Fruit fly (Drosophila melanogaster) whole organism, prepupa: ENCODE data around the gene mag.

Experiments used
- CG10631 ChIP-seq: fragments of 200-800 bp; sonication (Bioruptor generic); optimal IDR thresholded peaks from 2 replicates; lab custom pipeline; 2016; ENCODE audit warnings: missing biosample characterization, missing genetic modification characterization
- CG10669 ChIP-seq: fragments of 200-800 bp; sonication (Bioruptor generic); optimal IDR thresholded peaks from 3 replicates; lab custom pipeline; 2018; ENCODE audit warnings: missing biosample characterization, mild to moderate bottlenecking, missing genetic modification characterization, moderate library complexity
- CG11294 ChIP-seq: fragments of 200-800 bp; sonication (Bioruptor generic); IDR thresholded peaks from 2 replicates; pipeline ENCODE4 v1.3.6; 2022; ENCODE audit warnings: missing biosample characterization, missing genetic modification characterization
- CG11762 ChIP-seq: fragments of 200-800 bp; sonication (Bioruptor generic); optimal IDR thresholded peaks from 3 replicates; lab custom pipeline; 2016; ENCODE audit warnings: missing biosample characterization, missing genetic modification characterization; ENCODE audit not compliant: insufficient read depth
- CG11902 ChIP-seq: fragments of 200-800 bp; sonication (Bioruptor generic); optimal IDR thresholded peaks from 3 replicates; lab custom pipeline; 2016; ENCODE audit warnings: missing biosample characterization, missing genetic modification characterization
- CG15336 ChIP-seq: fragments of 200-800 bp; sonication (Bioruptor generic); IDR thresholded peaks from 2 replicates; pipeline ENCODE4 v1.3.6; 2022; ENCODE audit warnings: missing biosample characterization, missing genetic modification characterization
- CG16779 ChIP-seq: fragments of 200-800 bp; sonication (Bioruptor generic); optimal IDR thresholded peaks from 3 replicates; lab custom pipeline; 2017; ENCODE audit warnings: missing biosample characterization, mild to moderate bottlenecking, missing genetic modification characterization
- CG3032 ChIP-seq: fragments of 200-800 bp; optimal IDR thresholded peaks from 2 replicates; lab custom pipeline; 2019; ENCODE audit warnings: missing biosample characterization, mild to moderate bottlenecking, missing genetic modification characterization, moderate library complexity
- CG31627 ChIP-seq: fragments of 200-800 bp; sonication (Bioruptor generic); optimal IDR thresholded peaks from 3 replicates; lab custom pipeline; 2016; ENCODE audit warnings: missing biosample characterization, missing genetic modification characterization
- CG32006 ChIP-seq: fragments of 200-800 bp; sonication (Bioruptor generic); optimal IDR thresholded peaks from 3 replicates; lab custom pipeline; 2017; ENCODE audit warnings: missing biosample characterization, mild to moderate bottlenecking, missing genetic modification characterization
- CG34406 ChIP-seq: fragments of 200-800 bp; sonication (Bioruptor generic); optimal IDR thresholded peaks from 3 replicates; lab custom pipeline; 2016; ENCODE audit warnings: missing biosample characterization, missing genetic modification characterization
- CG3919 ChIP-seq: fragments of 200-800 bp; sonication (Bioruptor generic); optimal IDR thresholded peaks from 3 replicates; lab custom pipeline; 2016; ENCODE audit warnings: missing biosample characterization, missing genetic modification characterization
- CG4318 ChIP-seq: fragments of 200-800 bp; sonication (Bioruptor generic); optimal IDR thresholded peaks from 3 replicates; lab custom pipeline; 2017; ENCODE audit warnings: missing biosample characterization, mild to moderate bottlenecking, missing genetic modification characterization
- CG6163 ChIP-seq: fragments of 200-800 bp; sonication (Bioruptor generic); IDR thresholded peaks from 3 replicates; pipeline ENCODE4 v1.3.6; 2022; ENCODE audit warnings: missing biosample characterization, missing genetic modification characterization
- CG6808 ChIP-seq: fragments of 200-800 bp; sonication (Bioruptor generic); optimal IDR thresholded peaks from 3 replicates; lab custom pipeline; 2017; ENCODE audit warnings: missing biosample characterization, missing genetic modification characterization, mild to moderate bottlenecking, moderate library complexity, missing genetic modification reagents
- CG6854 ChIP-seq: fragments of 200-800 bp; sonication (Bioruptor generic); optimal IDR thresholded peaks from 2 replicates; lab custom pipeline; 2017; ENCODE audit warnings: missing biosample characterization, mild to moderate bottlenecking, missing genetic modification characterization
- CG8119 ChIP-seq: fragments of 200-800 bp; sonication (Bioruptor generic); IDR thresholded peaks from 3 replicates; pipeline ENCODE4 v1.3.6; 2022; ENCODE audit warnings: missing biosample characterization, missing genetic modification characterization
- CG8319 ChIP-seq: fragments of 200-800 bp; sonication (Bioruptor generic); optimal IDR thresholded peaks from 3 replicates; lab custom pipeline; 2016; ENCODE audit warnings: missing biosample characterization, missing genetic modification characterization
- CG8632 ChIP-seq: fragments of 200-800 bp; sonication (Bioruptor generic); optimal IDR thresholded peaks from 3 replicates; lab custom pipeline; 2016; ENCODE audit warnings: missing biosample characterization, missing genetic modification characterization
- CG9139 ChIP-seq: fragments of 200-800 bp; sonication (Bioruptor generic); optimal IDR thresholded peaks from 3 replicates; lab custom pipeline; 2017; ENCODE audit warnings: missing biosample characterization, mild to moderate bottlenecking, missing genetic modification characterization
- Eip78C ChIP-seq: fragments of 200-800 bp; sonication (Bioruptor generic); peaks from one replicate; lab custom pipeline; 2016; ENCODE audit warnings: missing biosample characterization, missing genetic modification characterization
- Ets96B ChIP-seq: fragments of 200-800 bp; optimal IDR thresholded peaks from 2 replicates; lab custom pipeline; 2019; ENCODE audit warnings: missing biosample characterization, mild to moderate bottlenecking, missing genetic modification characterization, moderate library complexity
- Gug ChIP-seq: fragments of 200-800 bp; sonication (Bioruptor generic); IDR thresholded peaks from 2 replicates; pipeline ENCODE4 v1.3.6; 2022; ENCODE audit warnings: missing biosample characterization, missing genetic modification characterization
- Hr38 ChIP-seq: sonication (Bioruptor generic); optimal IDR thresholded peaks from 2 replicates; lab custom pipeline; 2016; ENCODE audit warnings: missing biosample characterization, missing genetic modification characterization
- Lpt ChIP-seq: fragments of 200-800 bp; sonication (Bioruptor generic); optimal IDR thresholded peaks from 3 replicates; lab custom pipeline; 2016; ENCODE audit warnings: missing biosample characterization, missing genetic modification characterization
- OdsH ChIP-seq: fragments of 200-800 bp; sonication (Bioruptor generic); optimal IDR thresholded peaks from 3 replicates; lab custom pipeline; 2016; ENCODE audit warnings: missing biosample characterization, missing genetic modification characterization
- Smox ChIP-seq: fragments of 200-800 bp; sonication (Bioruptor generic); optimal IDR thresholded peaks from 3 replicates; lab custom pipeline; 2016; ENCODE audit warnings: missing biosample characterization, missing genetic modification characterization
- Sox102F ChIP-seq: fragments of 200-800 bp; sonication (Bioruptor generic); optimal IDR thresholded peaks from 2 replicates; lab custom pipeline; 2016; ENCODE audit warnings: missing biosample characterization, mild to moderate bottlenecking, missing genetic modification characterization
- Sox14 ChIP-seq: fragments of 200-800 bp; sonication (Bioruptor generic); optimal IDR thresholded peaks from 3 replicates; lab custom pipeline; 2016; ENCODE audit warnings: missing biosample characterization, missing genetic modification characterization
- Sox15 ChIP-seq: fragments of 200-800 bp; sonication (Bioruptor generic); optimal IDR thresholded peaks from 3 replicates; lab custom pipeline; 2016; ENCODE audit warnings: missing biosample characterization, missing genetic modification characterization
- achi ChIP-seq: fragments of 200-800 bp; sonication (Bioruptor generic); optimal IDR thresholded peaks from 3 replicates; lab custom pipeline; 2016; ENCODE audit warnings: missing biosample characterization, missing genetic modification characterization
- acj6 ChIP-seq: fragments of 200-800 bp; sonication (Bioruptor generic); optimal IDR thresholded peaks from 3 replicates; lab custom pipeline; 2016; ENCODE audit warnings: missing biosample characterization, missing genetic modification characterization
- cyc ChIP-seq: fragments of 200-800 bp; sonication (Bioruptor generic); optimal IDR thresholded peaks from 3 replicates; lab custom pipeline; 2016; ENCODE audit warnings: missing biosample characterization, missing genetic modification characterization
- dac ChIP-seq: fragments of 200-800 bp; sonication (Bioruptor generic); optimal IDR thresholded peaks from 2 replicates; lab custom pipeline; 2017; ENCODE audit warnings: missing biosample characterization, mild to moderate bottlenecking, missing genetic modification characterization
- eg ChIP-seq: fragments of 200-800 bp; sonication (Bioruptor generic); IDR thresholded peaks from 3 replicates; pipeline ENCODE4 v1.3.6; 2022; ENCODE audit warnings: missing biosample characterization, missing genetic modification characterization
- esn ChIP-seq: fragments of 200-800 bp; sonication (Bioruptor generic); optimal IDR thresholded peaks from 2 replicates; lab custom pipeline; 2016; ENCODE audit warnings: missing biosample characterization, mild to moderate bottlenecking, missing genetic modification characterization, moderate library complexity
- fd59A ChIP-seq: fragments of 200-800 bp; sonication (Bioruptor generic); optimal IDR thresholded peaks from 2 replicates; lab custom pipeline; 2017; ENCODE audit warnings: missing biosample characterization, mild to moderate bottlenecking, missing genetic modification characterization, missing genetic modification reagents
- fd85E ChIP-seq: fragments of 200-800 bp; sonication (Bioruptor generic); optimal IDR thresholded peaks from 3 replicates; lab custom pipeline; 2016; ENCODE audit warnings: missing biosample characterization, missing genetic modification characterization
- fkh ChIP-seq: fragments of 200-800 bp; sonication (Bioruptor generic); optimal IDR thresholded peaks from 3 replicates; lab custom pipeline; 2017; ENCODE audit warnings: missing biosample characterization, mild to moderate bottlenecking, missing genetic modification characterization, moderate library complexity
- lz ChIP-seq: fragments of 200-800 bp; sonication (Bioruptor generic); optimal IDR thresholded peaks from 3 replicates; lab custom pipeline; 2016; ENCODE audit warnings: missing biosample characterization, missing genetic modification characterization
- net ChIP-seq: fragments of 200-800 bp; sonication (Bioruptor generic); optimal IDR thresholded peaks from 3 replicates; lab custom pipeline; 2016; ENCODE audit warnings: missing biosample characterization, missing genetic modification characterization
- pdm3 ChIP-seq: fragments of 200-800 bp; sonication (Bioruptor generic); optimal IDR thresholded peaks from 3 replicates; lab custom pipeline; 2016; ENCODE audit warnings: missing biosample characterization, missing genetic modification characterization
- spab ChIP-seq: fragments of 200-800 bp; sonication (Bioruptor generic); optimal IDR thresholded peaks from 2 replicates; lab custom pipeline; 2017; ENCODE audit warnings: missing biosample characterization, mild to moderate bottlenecking, missing genetic modification characterization, missing genetic modification reagents
- topi ChIP-seq: fragments of 200-800 bp; sonication (Bioruptor generic); optimal IDR thresholded peaks from 3 replicates; lab custom pipeline; 2016; ENCODE audit warnings: missing biosample characterization, missing genetic modification characterization
- vri ChIP-seq: fragments of 200-800 bp; sonication (Bioruptor generic); optimal IDR thresholded peaks from 3 replicates; lab custom pipeline; 2016; ENCODE audit warnings: missing biosample characterization, mild to moderate bottlenecking, missing genetic modification characterization

The mag gene

dm6 chr3L:20439772-20440171, 20.7 kb upstream of the mag start, which contains the start of gene Hpd:
Gene Hpd, minus strand, starts transcription at chr3L:20439872.
- TF ChIP-seq Sox15 (GFP tag; lab: Kevin White, UChicago), result no peak
- TF ChIP-seq achi, result no peak
- no peak for TF ChIP-seq fd85E
- no peak for TF ChIP-seq CG8319 (GFP tag; lab: Kevin White, UChicago)
- TF ChIP-seq CG3919 (GFP tag; lab: Kevin White, UChicago), result no peak
- TF ChIP-seq CG32006 (GFP tag; lab: Kevin White, UChicago), result no peak
- TF ChIP-seq CG31627 (GFP tag; lab: Kevin White, UChicago), result no peak
- TF ChIP-seq Ets96B, result no peak
- TF ChIP-seq pdm3, result no peak
- TF ChIP-seq Smox (GFP tag; lab: Kevin White, UChicago), result no peak
- no peak for TF ChIP-seq CG8632 (GFP tag; lab: Kevin White, UChicago)
- TF ChIP-seq CG4318 (GFP tag; lab: Kevin White, UChicago), result no peak
- no peak for TF ChIP-seq Hr38 (GFP tag; lab: Kevin White, UChicago)
- TF ChIP-seq CG10631 (GFP tag; lab: Kevin White, UChicago), result no peak
- TF ChIP-seq CG8119 (GFP tag; lab: Robert Waterston, UW), result no peak
- TF ChIP-seq Sox14 (GFP tag; lab: Kevin White, UChicago), result no peak
- TF ChIP-seq Eip78C (GFP tag; lab: Kevin White, UChicago), result no peak
- TF ChIP-seq topi (GFP tag; lab: Kevin White, UChicago), result no peak

- TF ChIP-seq CG10669 (GFP tag; lab: Kevin White, UChicago), result no peak
- TF ChIP-seq CG9139 (GFP tag; lab: Kevin White, UChicago), result no peak
- no peak for TF ChIP-seq CG16779 (tag; lab: Kevin White, UChicago)
- no peak for TF ChIP-seq Gug (GFP tag; lab: Robert Waterston, UW)
- TF ChIP-seq Smox (GFP tag; lab: Kevin White, UChicago), result no peak
- no peak for TF ChIP-seq vri (GFP tag; lab: Kevin White, UChicago)
Observed at dm6 chr3L:20440902-20441429, 19.5 kb upstream of the mag start.

dm6 chr3L:20441632-20442469, 18.6 kb upstream of the mag start, which contains the start of gene CG5910:
Gene CG5910, plus strand, starts transcription at chr3L:20442419.
- no peak for TF ChIP-seq Sox14 (GFP tag; lab: Kevin White, UChicago)
- no peak for TF ChIP-seq CG4318 (GFP tag; lab: Kevin White, UChicago)
- TF ChIP-seq OdsH (GFP tag; lab: Kevin White, UChicago), result no peak
- TF ChIP-seq Eip78C (GFP tag; lab: Kevin White, UChicago), result peak; percentile 89
- TF ChIP-seq fkh (GFP tag; lab: Kevin White, UChicago), result peak; percentile 44
- TF ChIP-seq CG10631 (GFP tag; lab: Kevin White, UChicago), result no peak
- TF ChIP-seq eg (GFP tag; lab: Robert Waterston, UW), result no peak
- no peak for TF ChIP-seq spab (GFP tag; lab: Kevin White, UChicago)
- peak; percentile 37 for TF ChIP-seq lz
- TF ChIP-seq net (GFP tag; lab: Kevin White, UChicago), result no peak
- peak; percentile 61; the same call in 1 of the 3 replicates for TF ChIP-seq CG6163 (GFP tag; lab: Robert Waterston, UW)
- TF ChIP-seq CG11294 (GFP tag; lab: Robert Waterston, UW), result peak; percentile 18; the same call in 1 of the 2 replicates
- TF ChIP-seq acj6, result peak; percentile 76
- peak; percentile 63 for TF ChIP-seq esn (GFP tag; lab: Kevin White, UChicago)
- TF ChIP-seq CG34406 (GFP tag; lab: Kevin White, UChicago), result peak; percentile 75
- TF ChIP-seq CG6808 (GFP tag; lab: Kevin White, UChicago), result no peak
- TF ChIP-seq Sox102F, result no peak
- TF ChIP-seq cyc (GFP tag; lab: Kevin White, UChicago), result peak; percentile 53
- TF ChIP-seq CG11902 (GFP tag; lab: Kevin White, UChicago), result peak; percentile 37
- TF ChIP-seq CG31627 (GFP tag; lab: Kevin White, UChicago), result peak; percentile 27
- no peak for TF ChIP-seq CG10669 (GFP tag; lab: Kevin White, UChicago)
- TF ChIP-seq dac (GFP tag; lab: Kevin White, UChicago), result no peak
- peak; percentile 41 for TF ChIP-seq CG11762 (GFP tag; lab: Kevin White, UChicago)
- TF ChIP-seq Hr38 (GFP tag; lab: Kevin White, UChicago), result no peak
- peak; percentile 64 for TF ChIP-seq fd59A (GFP tag; lab: Kevin White, UChicago)
- peak; percentile 89 for TF ChIP-seq Ets96B
- peak; percentile 61 for TF ChIP-seq CG15336
- TF ChIP-seq Sox15 (GFP tag; lab: Kevin White, UChicago), result peak; percentile 40
- peak; percentile 86 for TF ChIP-seq CG3032 (tag; lab: Kevin White, UChicago)
- TF ChIP-seq Lpt, result peak; percentile 52
- no peak for TF ChIP-seq achi
- TF ChIP-seq CG6854 (GFP tag; lab: Kevin White, UChicago), result peak; percentile 57
- TF ChIP-seq CG8119 (GFP tag; lab: Robert Waterston, UW), result no peak
